Worm (Caenorhabditis elegans) whole organism, L3 larva: Measurements from ENCODE around the gene mip-1.

ENCODE experiments used
- R02D3.7 ChIP-seq: fragments of 150-350 bp; optimal IDR thresholded peaks from 2 replicates; lab custom pipeline; 2014; ENCODE audit warnings: missing biosample characterization, missing genetic modification characterization
- ZK546.5 ChIP-seq: sonication (generic microtip); optimal IDR thresholded peaks from 2 replicates; lab custom pipeline; 2017; ENCODE audit warnings: missing biosample characterization, missing genetic modification characterization
- ceh-16 ChIP-seq: sonication (generic microtip); optimal IDR thresholded peaks from 2 replicates; lab custom pipeline; 2017; ENCODE audit warnings: missing biosample characterization, missing genetic modification characterization
- ceh-28 ChIP-seq: fragments of 150-350 bp; optimal IDR thresholded peaks from 2 replicates; lab custom pipeline; 2014; ENCODE audit warnings: missing biosample characterization, missing genetic modification reagents, missing genetic modification characterization
- ceh-82 ChIP-seq: fragments of 150-350 bp; optimal IDR thresholded peaks from 2 replicates; lab custom pipeline; 2014; ENCODE audit warnings: missing biosample characterization, missing genetic modification characterization
- ceh-9 ChIP-seq: sonication (generic microtip); optimal IDR thresholded peaks from 2 replicates; lab custom pipeline; 2018; ENCODE audit warnings: missing biosample characterization, missing genetic modification characterization
- daf-12 ChIP-seq: fragments of 150-350 bp; optimal IDR thresholded peaks from 2 replicates; lab custom pipeline; 2014; ENCODE audit warnings: missing biosample characterization, missing genetic modification reagents, missing genetic modification characterization
- egl-27 ChIP-seq: sonication (generic microtip); optimal IDR thresholded peaks from 4 replicates; lab custom pipeline; 2017; ENCODE audit warnings: missing biosample characterization, missing genetic modification reagents, missing genetic modification characterization
- egl-5 ChIP-seq: fragments of 150-350 bp; optimal IDR thresholded peaks from 2 replicates; lab custom pipeline; 2017; ENCODE audit warnings: missing biosample characterization, missing genetic modification reagents, missing genetic modification characterization, inconsistent platforms
- elt-1 ChIP-seq: fragments of 150-350 bp; optimal IDR thresholded peaks from 2 replicates; lab custom pipeline; 2014; ENCODE audit warnings: missing biosample characterization, missing genetic modification characterization
- elt-2 ChIP-seq: sonication (generic microtip); optimal IDR thresholded peaks from 2 replicates; lab custom pipeline; 2016; ENCODE audit warnings: missing genetic modification reagents, mild to moderate bottlenecking, missing genetic modification characterization, missing compliant biosample characterization
- eor-1 ChIP-seq, 2 experiments: fragments of 150-350 bp; optimal IDR thresholded peaks; 2 replicates each; lab custom pipeline; 2014 to 2018; ENCODE audit warnings: missing biosample characterization in 2 of 2, missing genetic modification characterization in 2 of 2
- fkh-10 ChIP-seq: sonication (generic microtip); optimal IDR thresholded peaks from 2 replicates; lab custom pipeline; 2017; ENCODE audit warnings: missing biosample characterization, missing genetic modification reagents, missing genetic modification characterization
- fkh-2 ChIP-seq: fragments of 150-350 bp; optimal IDR thresholded peaks from 2 replicates; lab custom pipeline; 2014; ENCODE audit warnings: missing biosample characterization, missing genetic modification reagents, missing genetic modification characterization
- fos-1 ChIP-seq: fragments of 150-350 bp; optimal IDR thresholded peaks from 2 replicates; lab custom pipeline; 2014; ENCODE audit warnings: missing biosample characterization, missing genetic modification characterization
- hmg-11 ChIP-seq: sonication (generic microtip); optimal IDR thresholded peaks from 2 replicates; lab custom pipeline; 2016; ENCODE audit warnings: missing genetic modification characterization, missing compliant biosample characterization
- jun-1 ChIP-seq: fragments of 150-350 bp; optimal IDR thresholded peaks from 2 replicates; lab custom pipeline; 2014; ENCODE audit warnings: missing biosample characterization, missing genetic modification reagents, missing genetic modification characterization
- lin-15B ChIP-seq: fragments of 150-350 bp; optimal IDR thresholded peaks from 2 replicates; lab custom pipeline; 2014; ENCODE audit warnings: missing biosample characterization, missing genetic modification characterization
- lsy-12 ChIP-seq: sonication (generic microtip); optimal IDR thresholded peaks from 2 replicates; lab custom pipeline; 2016; ENCODE audit warnings: mild to moderate bottlenecking, missing genetic modification characterization, missing compliant biosample characterization
- mdl-1 ChIP-seq: fragments of 150-350 bp; optimal IDR thresholded peaks from 2 replicates; lab custom pipeline; 2014; ENCODE audit warnings: missing biosample characterization, missing genetic modification characterization
- mml-1 ChIP-seq: fragments of 150-350 bp; sonication (generic microtip); optimal IDR thresholded peaks from 3 replicates; lab custom pipeline; 2014; ENCODE audit warnings: missing biosample characterization, missing genetic modification characterization
- nfya-1 ChIP-seq: sonication (generic microtip); optimal IDR thresholded peaks from 2 replicates; lab custom pipeline; 2017; ENCODE audit warnings: missing genetic modification characterization, mild to moderate bottlenecking, missing compliant biosample characterization, antibody characterized with exemption, moderate library complexity; ENCODE audit not compliant: insufficient read depth
- nhr-11 ChIP-seq: fragments of 150-350 bp; optimal IDR thresholded peaks from 2 replicates; lab custom pipeline; 2014; ENCODE audit warnings: missing biosample characterization, missing genetic modification characterization
- nhr-12 ChIP-seq: fragments of 150-350 bp; optimal IDR thresholded peaks from 2 replicates; lab custom pipeline; 2014; ENCODE audit warnings: missing biosample characterization, missing genetic modification characterization
- nhr-23 ChIP-seq: fragments of 150-350 bp; optimal IDR thresholded peaks from 2 replicates; lab custom pipeline; 2014; ENCODE audit warnings: missing biosample characterization, missing genetic modification reagents, missing genetic modification characterization
- nhr-237 ChIP-seq: fragments of 150-350 bp; optimal IDR thresholded peaks from 2 replicates; lab custom pipeline; 2014; ENCODE audit warnings: missing biosample characterization, missing genetic modification characterization
- nhr-28 ChIP-seq: fragments of 150-350 bp; optimal IDR thresholded peaks from 2 replicates; lab custom pipeline; 2014; ENCODE audit warnings: missing biosample characterization, missing genetic modification characterization
- nhr-67 ChIP-seq: fragments of 150-350 bp; optimal IDR thresholded peaks from 2 replicates; lab custom pipeline; 2014; ENCODE audit warnings: missing biosample characterization, missing genetic modification characterization
- nhr-76 ChIP-seq: fragments of 150-350 bp; sonication (generic microtip); optimal IDR thresholded peaks from 5 replicates; lab custom pipeline; 2014; ENCODE audit warnings: missing biosample characterization, missing genetic modification characterization
- nhr-77 ChIP-seq: fragments of 150-350 bp; optimal IDR thresholded peaks from 2 replicates; lab custom pipeline; 2014; ENCODE audit warnings: missing biosample characterization, missing genetic modification characterization
- pha-4 ChIP-seq: fragments of 150-350 bp; optimal IDR thresholded peaks from 2 replicates; lab custom pipeline; 2014; ENCODE audit warnings: missing biosample characterization, missing genetic modification reagents, missing genetic modification characterization
- pqm-1 ChIP-seq: fragments of 150-350 bp; optimal IDR thresholded peaks from 2 replicates; lab custom pipeline; 2017; ENCODE audit warnings: missing biosample characterization, missing genetic modification characterization, inconsistent platforms
- sea-2 ChIP-seq: fragments of 150-350 bp; sonication (generic microtip); optimal IDR thresholded peaks from 4 replicates; lab custom pipeline; 2014; ENCODE audit warnings: missing biosample characterization, missing genetic modification reagents, missing genetic modification characterization
- skn-1 ChIP-seq: fragments of 150-350 bp; optimal IDR thresholded peaks from 2 replicates; lab custom pipeline; 2014; ENCODE audit warnings: missing biosample characterization, missing genetic modification characterization
- snpc-4 ChIP-seq: fragments of 150-350 bp; optimal IDR thresholded peaks from 2 replicates; lab custom pipeline; 2014; ENCODE audit warnings: missing biosample characterization, missing genetic modification characterization
- tbx-2 ChIP-seq: sonication (generic microtip); optimal IDR thresholded peaks from 2 replicates; lab custom pipeline; 2016; ENCODE audit warnings: mild to moderate bottlenecking, missing genetic modification characterization, missing compliant biosample characterization
- unc-62 ChIP-seq: fragments of 150-350 bp; sonication (generic microtip); optimal IDR thresholded peaks from 4 replicates; lab custom pipeline; 2014; ENCODE audit warnings: missing biosample characterization, missing genetic modification reagents, missing genetic modification characterization
- zag-1 ChIP-seq: fragments of 150-350 bp; optimal IDR thresholded peaks from 2 replicates; lab custom pipeline; 2014; ENCODE audit warnings: missing biosample characterization, missing genetic modification characterization
- ztf-11 ChIP-seq: fragments of 150-350 bp; optimal IDR thresholded peaks from 2 replicates; lab custom pipeline; 2014; ENCODE audit warnings: missing biosample characterization, missing genetic modification characterization

mip-1 gene

ce11 chrIII:4792560-4793136, at the start of gene mip-1:
mip-1 (plus strand) TSS chrIII:4793086.
- no peak for TF ChIP-seq mdl-1 (tag; lab: Kevin White, UChicago)
- TF ChIP-seq tbx-2 (tag; lab: Kevin White, UChicago) = no peak
- TF ChIP-seq skn-1 = no peak
- no peak for TF ChIP-seq nfya-1 (tag; lab: Kevin White, UChicago)
- no peak for TF ChIP-seq nhr-12 (tag; lab: Kevin White, UChicago)
- no peak for TF ChIP-seq pha-4 (tag; lab: Kevin White, UChicago)
- TF ChIP-seq lsy-12 = no peak
- TF ChIP-seq jun-1 = no peak
- TF ChIP-seq ceh-16 (tag; lab: Kevin White, UChicago) = no peak
- TF ChIP-seq zag-1 (tag; lab: Kevin White, UChicago) = no peak
- no peak for TF ChIP-seq unc-62 (GFP tag; lab: Kevin White, UChicago)
- TF ChIP-seq nhr-237 (tag; lab: Kevin White, UChicago) = no peak
- no peak for TF ChIP-seq nhr-76 (tag; lab: Kevin White, UChicago)
- no peak for TF ChIP-seq ztf-11 (tag; lab: Kevin White, UChicago)
- TF ChIP-seq fkh-10 (GFP tag; lab: Kevin White, UChicago) = no peak
- TF ChIP-seq egl-27 (tag; lab: Kevin White, UChicago) = no peak
- TF ChIP-seq fkh-2 = no peak
- TF ChIP-seq ceh-9 (tag; lab: Kevin White, UChicago) = no peak
- no peak for TF ChIP-seq fos-1

- TF ChIP-seq nhr-23 (tag; lab: Kevin White, UChicago) (no peak), ceh-16 (tag; lab: Kevin White, UChicago) (no peak), ceh-28 (tag; lab: Kevin White, UChicago) (no peak), egl-27 (tag; lab: Kevin White, UChicago) (no peak), elt-2 (tag; lab: Kevin White, UChicago) (no peak), nhr-237 (tag; lab: Kevin White, UChicago) (no peak), fos-1 (no peak), hmg-11 (tag; lab: Kevin White, UChicago) (no peak), ceh-82 (tag; lab: Kevin White, UChicago) (no peak), nhr-11 (tag; lab: Kevin White, UChicago) (no peak), R02D3.7 (tag; lab: Kevin White, UChicago) (no peak), fkh-2 (no peak), fkh-10 (GFP tag; lab: Kevin White, UChicago) (no peak), nhr-28 (tag; lab: Kevin White, UChicago) (no peak), mml-1 (tag; lab: Kevin White, UChicago) (no peak), elt-1 (tag; lab: Kevin White, UChicago) (no peak), snpc-4 (tag; lab: Kevin White, UChicago) (no peak)
- TF ChIP-seq, all 47 proteins: peak for 0
These were observed 47.0 kb upstream of the mip-1 start, which contains the start of gene F17C8.6 for ce11 chrIII:4745934-4746333. F17C8.6 (minus strand) TSS chrIII:4746034.

ce11 chrIII:4748109-4748508, 44.8 kb upstream of the mip-1 start, which contains the start of gene col-89:
col-89 (plus strand) TSS chrIII:4748127.
- TF ChIP-seq pha-4 (tag; lab: Kevin White, UChicago) (no peak), nhr-77 (tag; lab: Kevin White, UChicago) (no peak), jun-1 (no peak), daf-12 (no peak), nhr-67 (tag; lab: Kevin White, UChicago) (no peak), nfya-1 (tag; lab: Kevin White, UChicago) (no peak), mdl-1 (tag; lab: Kevin White, UChicago) (no peak)
- TF ChIP-seq, all 47 proteins: peak for 0

ce11 chrIII:4748666-4749065, 44.2 kb upstream of the mip-1 start:
- TF ChIP-seq nhr-11 (tag; lab: Kevin White, UChicago) = no peak
- TF ChIP-seq sea-2 (GFP tag; lab: Kevin White, UChicago) = no peak
- TF ChIP-seq ceh-16 (tag; lab: Kevin White, UChicago) = no peak
- no peak for TF ChIP-seq elt-1 (tag; lab: Kevin White, UChicago)
- no peak for TF ChIP-seq pha-4 (tag; lab: Kevin White, UChicago)
- TF ChIP-seq nfya-1 (tag; lab: Kevin White, UChicago) = no peak
- TF ChIP-seq eor-1 (tag; optimal IDR thresholded peaks at IDR 0.05; lab: Kevin White, UChicago) = no peak
- TF ChIP-seq nhr-28 (tag; lab: Kevin White, UChicago) = no peak
- TF ChIP-seq ceh-82 (tag; lab: Kevin White, UChicago) = no peak
- TF ChIP-seq pqm-1 (tag; lab: Kevin White, UChicago) = no peak
- no peak for TF ChIP-seq ZK546.5 (tag; lab: Kevin White, UChicago)
- no peak for TF ChIP-seq lin-15B
- no peak for TF ChIP-seq ztf-11 (tag; lab: Kevin White, UChicago)
- TF ChIP-seq egl-5 (tag; lab: Kevin White, UChicago) = no peak
- TF ChIP-seq jun-1 = no peak
- no peak for TF ChIP-seq daf-12
- TF ChIP-seq unc-62 (GFP tag; lab: Kevin White, UChicago) = no peak
- TF ChIP-seq fkh-2 = no peak
